Worm (Caenorhabditis elegans) whole organism, mixed stage, embryonic: ENCODE measurements around the gene sor-3.

Experiments used
- M03D4.4 ChIP-seq: sonication (generic microtip); optimal IDR thresholded peaks from 2 replicates; lab custom pipeline; 2017; ENCODE audit warnings: mild to moderate bottlenecking, missing genetic modification characterization, missing compliant biosample characterization
- bed-3 ChIP-seq: fragments of 200-800 bp; sonication (Bioruptor generic); optimal IDR thresholded peaks from 3 replicates; lab custom pipeline; 2018; ENCODE audit warnings: mild to moderate bottlenecking, missing genetic modification characterization, moderate library complexity, missing compliant biosample characterization
- blmp-1 ChIP-seq: fragments of 150-350 bp; optimal IDR thresholded peaks from 2 replicates; lab custom pipeline; 2014; ENCODE audit warnings: missing biosample characterization, missing genetic modification characterization
- ceh-39 ChIP-seq: fragments of 150-350 bp; optimal IDR thresholded peaks from 2 replicates; lab custom pipeline; 2014; ENCODE audit warnings: missing biosample characterization, missing genetic modification characterization
- ceh-43 ChIP-seq: fragments of 200-800 bp; sonication (Bioruptor generic); optimal IDR thresholded peaks from 2 replicates; lab custom pipeline; 2018; ENCODE audit warnings: mild to moderate bottlenecking, missing genetic modification characterization, moderate library complexity, missing compliant biosample characterization
- ceh-83 ChIP-seq: fragments of 200-800 bp; sonication (Bioruptor generic); optimal IDR thresholded peaks from 2 replicates; lab custom pipeline; 2018; ENCODE audit warnings: mild to moderate bottlenecking, missing genetic modification characterization, missing compliant biosample characterization
- ces-1 ChIP-seq: fragments of 150-350 bp; optimal IDR thresholded peaks from 2 replicates; lab custom pipeline; 2014; ENCODE audit warnings: missing biosample characterization, missing genetic modification reagents, missing genetic modification characterization
- cnd-1 ChIP-seq: fragments of 200-800 bp; sonication (Bioruptor generic); optimal IDR thresholded peaks from 2 replicates; lab custom pipeline; 2018; ENCODE audit warnings: mild to moderate bottlenecking, missing genetic modification characterization, missing compliant biosample characterization
- drap-1 ChIP-seq: fragments of 200-800 bp; sonication (Bioruptor generic); optimal IDR thresholded peaks from 3 replicates; lab custom pipeline; 2018; ENCODE audit warnings: mild to moderate bottlenecking, missing genetic modification characterization, missing compliant biosample characterization
- elt-1 ChIP-seq: sonication (generic microtip); optimal IDR thresholded peaks from 2 replicates; lab custom pipeline; 2017; ENCODE audit warnings: missing genetic modification characterization, mild to moderate bottlenecking, missing compliant biosample characterization, antibody characterized with exemption, moderate library complexity, borderline replicate concordance; ENCODE audit not compliant: insufficient read depth
- elt-3 ChIP-seq: fragments of 150-350 bp; optimal IDR thresholded peaks from 2 replicates; lab custom pipeline; 2014; ENCODE audit warnings: missing biosample characterization, missing genetic modification characterization
- flh-1 ChIP-seq: fragments of 200-800 bp; sonication (Bioruptor generic); optimal IDR thresholded peaks from 2 replicates; lab custom pipeline; 2018; ENCODE audit warnings: mild to moderate bottlenecking, missing genetic modification characterization, moderate library complexity, missing compliant biosample characterization
- ham-2 ChIP-seq: fragments of 200-800 bp; sonication (Bioruptor generic); optimal IDR thresholded peaks from 2 replicates; lab custom pipeline; 2018; ENCODE audit warnings: mild to moderate bottlenecking, missing genetic modification characterization, missing compliant biosample characterization
- hlh-1 ChIP-seq: fragments of 150-350 bp; optimal IDR thresholded peaks from 2 replicates; lab custom pipeline; 2014; ENCODE audit warnings: missing biosample characterization, missing genetic modification reagents, missing genetic modification characterization
- lin-13 ChIP-seq: fragments of 150-350 bp; optimal IDR thresholded peaks from 2 replicates; lab custom pipeline; 2014; ENCODE audit warnings: missing biosample characterization, missing genetic modification characterization
- lin-32 ChIP-seq: fragments of 200-800 bp; sonication (Bioruptor generic); optimal IDR thresholded peaks from 2 replicates; lab custom pipeline; 2018; ENCODE audit warnings: mild to moderate bottlenecking, missing genetic modification characterization, missing compliant biosample characterization
- lsy-2 ChIP-seq: fragments of 150-350 bp; optimal IDR thresholded peaks from 2 replicates; lab custom pipeline; 2014; ENCODE audit warnings: missing biosample characterization, missing genetic modification characterization
- mab-5 ChIP-seq: fragments of 150-350 bp; optimal IDR thresholded peaks from 2 replicates; lab custom pipeline; 2014; ENCODE audit warnings: missing biosample characterization, missing genetic modification characterization
- mep-1 ChIP-seq: fragments of 150-350 bp; optimal IDR thresholded peaks from 2 replicates; lab custom pipeline; 2017; ENCODE audit warnings: missing biosample characterization, missing genetic modification reagents, missing genetic modification characterization, inconsistent platforms
- mls-2 ChIP-seq: sonication (generic microtip); optimal IDR thresholded peaks from 2 replicates; lab custom pipeline; 2016; ENCODE audit warnings: mild to moderate bottlenecking, missing genetic modification characterization, moderate library complexity, missing compliant biosample characterization
- nhr-12 ChIP-seq: fragments of 150-350 bp; optimal IDR thresholded peaks from 2 replicates; lab custom pipeline; 2014; ENCODE audit warnings: missing biosample characterization, missing genetic modification characterization
- nhr-2 ChIP-seq: fragments of 150-350 bp; optimal IDR thresholded peaks from 2 replicates; lab custom pipeline; 2014; ENCODE audit warnings: missing biosample characterization, missing genetic modification characterization
- nhr-237 ChIP-seq: fragments of 150-350 bp; optimal IDR thresholded peaks from 2 replicates; lab custom pipeline; 2014; ENCODE audit warnings: missing biosample characterization, missing genetic modification characterization
- nhr-28 ChIP-seq: fragments of 150-350 bp; optimal IDR thresholded peaks from 2 replicates; lab custom pipeline; 2014; ENCODE audit warnings: missing biosample characterization, missing genetic modification characterization
- nhr-76 ChIP-seq: sonication (generic microtip); optimal IDR thresholded peaks from 2 replicates; lab custom pipeline; 2017; ENCODE audit warnings: missing biosample characterization, missing genetic modification characterization
- pha-4 ChIP-seq: fragments of 150-350 bp; optimal IDR thresholded peaks from 2 replicates; lab custom pipeline; 2018; ENCODE audit warnings: missing biosample characterization, missing genetic modification reagents, missing genetic modification characterization
- sem-2 ChIP-seq: fragments of 200-800 bp; sonication (Bioruptor generic); optimal IDR thresholded peaks from 2 replicates; lab custom pipeline; 2018; ENCODE audit warnings: mild to moderate bottlenecking, missing genetic modification characterization, missing compliant biosample characterization
- snpc-4 ChIP-seq: fragments of 150-350 bp; optimal IDR thresholded peaks from 2 replicates; lab custom pipeline; 2014; ENCODE audit warnings: missing biosample characterization, missing genetic modification characterization
- sptf-1 ChIP-seq: sonication (generic microtip); optimal IDR thresholded peaks from 2 replicates; lab custom pipeline; 2017; ENCODE audit warnings: mild to moderate bottlenecking, missing genetic modification characterization, moderate library complexity, missing compliant biosample characterization
- tbx-8 ChIP-seq: fragments of 200-800 bp; sonication (Bioruptor generic); optimal IDR thresholded peaks from 2 replicates; lab custom pipeline; 2018; ENCODE audit warnings: mild to moderate bottlenecking, missing genetic modification characterization, moderate library complexity, missing compliant biosample characterization
- unc-120 ChIP-seq: sonication (generic microtip); optimal IDR thresholded peaks from 2 replicates; lab custom pipeline; 2017; ENCODE audit warnings: missing genetic modification characterization, missing compliant biosample characterization; ENCODE audit not compliant: poor library complexity, severe bottlenecking
- unc-39 ChIP-seq: fragments of 150-350 bp; optimal IDR thresholded peaks from 2 replicates; lab custom pipeline; 2014; ENCODE audit warnings: missing biosample characterization, missing genetic modification characterization
- unc-62 ChIP-seq: fragments of 150-350 bp; optimal IDR thresholded peaks from 2 replicates; lab custom pipeline; 2014; ENCODE audit warnings: missing biosample characterization, missing genetic modification reagents, missing genetic modification characterization
- zip-8 ChIP-seq: fragments of 150-350 bp; optimal IDR thresholded peaks from 2 replicates; lab custom pipeline; 2014; ENCODE audit warnings: missing biosample characterization, missing genetic modification characterization
- ztf-11 ChIP-seq: fragments of 150-350 bp; optimal IDR thresholded peaks from 2 replicates; lab custom pipeline; 2014; ENCODE audit warnings: missing biosample characterization, missing genetic modification characterization

sor-3 gene

DNA sequence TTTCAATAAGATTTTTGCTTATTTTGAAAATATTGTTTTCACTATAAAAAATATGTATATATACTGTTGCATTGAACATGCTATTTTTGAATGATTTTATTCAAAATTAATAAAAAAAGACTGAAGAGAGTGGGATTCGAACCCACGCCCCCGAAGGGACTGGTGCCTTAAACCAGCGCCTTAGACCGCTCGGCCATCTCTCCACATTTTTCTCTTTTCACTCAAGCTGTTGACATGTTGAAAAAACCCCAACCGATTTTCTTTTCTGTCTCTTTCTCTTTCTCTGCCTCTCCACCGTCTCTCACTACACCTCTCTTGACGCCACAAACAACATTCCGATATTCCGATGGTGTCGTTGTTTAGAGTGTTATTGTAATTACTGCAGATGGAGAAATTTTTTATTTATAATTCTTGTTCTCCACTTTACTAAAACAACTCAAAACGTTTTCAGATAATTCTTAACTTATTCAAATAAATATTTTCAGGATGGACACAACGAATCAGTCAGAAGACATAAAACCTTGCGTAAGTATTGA, at the start of gene sor-3:
Gene sor-3 (plus strand): TSS at position 486 of the 536 bp plus-strand sequence.
- TF ChIP-seq unc-62 (GFP tag; lab: Kevin White, UChicago) = peak; percentile 6
- peak; percentile 71 for TF ChIP-seq ham-2
- TF ChIP-seq lsy-2 = peak; percentile 51
- peak; percentile 80 for TF ChIP-seq bed-3
- peak; percentile 50 for TF ChIP-seq flh-1 (GFP tag; lab: Kevin White, UChicago)
- peak; percentile 77 for TF ChIP-seq mep-1 (tag; lab: Kevin White, UChicago)
- peak; percentile 71 for TF ChIP-seq mab-5 (tag; lab: Kevin White, UChicago)
- no peak for TF ChIP-seq nhr-2 (tag; lab: Kevin White, UChicago)
- TF ChIP-seq sem-2 (GFP tag; lab: Kevin White, UChicago) = peak; percentile 66
- TF ChIP-seq hlh-1 = peak; percentile 51
- TF ChIP-seq nhr-12 = no peak
- peak; percentile 89 for TF ChIP-seq ceh-83 (GFP tag; lab: Kevin White, UChicago)
- peak; percentile 74 for TF ChIP-seq tbx-8 (GFP tag; lab: Kevin White, UChicago)
- TF ChIP-seq lin-32 = peak; percentile 88
- TF ChIP-seq unc-120 = peak; percentile 97
- peak; percentile 53 for TF ChIP-seq pha-4
- TF ChIP-seq zip-8 (tag; lab: Kevin White, UChicago) = no peak
- peak; percentile 62 for TF ChIP-seq nhr-28 (tag; lab: Kevin White, UChicago)
- peak; percentile 68 for TF ChIP-seq ceh-39 (tag; lab: Kevin White, UChicago)
- TF ChIP-seq drap-1 (GFP tag; lab: Kevin White, UChicago) = peak; percentile 88
- peak; percentile 92 for TF ChIP-seq mls-2 (tag; lab: Kevin White, UChicago)
- no peak for TF ChIP-seq blmp-1
- peak; percentile 96 for TF ChIP-seq sptf-1
- TF ChIP-seq nhr-76 (tag; lab: Kevin White, UChicago) = no peak
- no peak for TF ChIP-seq ztf-11 (tag; lab: Kevin White, UChicago)
- TF ChIP-seq cnd-1 (tag; lab: Kevin White, UChicago) = peak; percentile 82
- peak; percentile 88 for TF ChIP-seq M03D4.4 (tag; lab: Kevin White, UChicago)
- TF ChIP-seq snpc-4 (tag; lab: Kevin White, UChicago) = no peak
- TF ChIP-seq lin-13 (tag; lab: Kevin White, UChicago) = peak; percentile 56
- no peak for TF ChIP-seq unc-39
- peak; percentile 66 for TF ChIP-seq ces-1 (GFP tag; lab: Kevin White, UChicago)
- peak; percentile 13 for TF ChIP-seq elt-1 (tag; lab: Kevin White, UChicago)
- peak; percentile 92 for TF ChIP-seq nhr-237 (tag; lab: Kevin White, UChicago)
- peak; percentile 86 for TF ChIP-seq ceh-43 (GFP tag; lab: Kevin White, UChicago)
- TF ChIP-seq elt-3 = no peak

DNA sequence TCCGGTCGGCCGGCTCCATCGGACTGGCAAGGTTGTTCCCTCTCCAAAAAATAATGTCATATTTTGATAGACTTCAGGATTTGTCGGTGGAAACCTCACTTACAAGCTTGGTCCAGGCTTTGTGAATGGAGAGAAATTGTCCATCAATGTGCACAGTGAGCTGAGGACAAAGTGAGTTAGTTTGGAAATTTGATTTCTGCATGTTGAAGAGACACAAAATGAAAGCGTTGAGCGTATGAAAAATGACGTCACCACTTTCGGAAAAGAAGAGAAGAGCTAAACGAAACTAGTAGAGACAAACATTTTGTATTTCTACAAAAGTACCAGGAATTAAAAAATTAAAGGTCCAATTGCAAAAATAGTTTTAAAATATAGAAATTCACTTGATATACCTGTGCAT, 48.4 kb upstream of the sor-3 start:
- TF ChIP-seq ces-1 (GFP tag; lab: Kevin White, UChicago) = peak; percentile 92
- TF ChIP-seq mab-5 (tag; lab: Kevin White, UChicago) = no peak

DNA sequence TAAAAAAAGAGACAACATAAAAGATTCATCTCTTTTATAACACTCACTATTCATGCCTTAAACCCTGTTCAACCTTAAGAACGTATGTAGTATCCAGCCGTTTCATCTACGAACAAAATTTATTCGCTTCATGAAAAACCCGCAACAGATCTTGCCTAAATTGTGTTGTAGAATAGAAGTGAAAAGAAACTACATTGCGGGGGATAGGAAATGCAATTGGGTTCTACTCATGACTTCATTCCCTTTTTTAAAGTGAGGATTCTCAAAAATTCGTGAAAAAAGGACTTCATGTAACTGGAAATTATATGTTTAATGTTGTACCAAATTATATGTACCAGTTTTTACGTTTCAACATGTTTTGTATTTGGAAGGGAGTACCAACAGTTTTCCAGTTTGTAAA, 44.3 kb upstream of the sor-3 start:
- TF ChIP-seq nhr-28 (tag; lab: Kevin White, UChicago) = no peak
- no peak for TF ChIP-seq ham-2
- TF ChIP-seq ces-1 (GFP tag; lab: Kevin White, UChicago) = peak; percentile 66

DNA sequence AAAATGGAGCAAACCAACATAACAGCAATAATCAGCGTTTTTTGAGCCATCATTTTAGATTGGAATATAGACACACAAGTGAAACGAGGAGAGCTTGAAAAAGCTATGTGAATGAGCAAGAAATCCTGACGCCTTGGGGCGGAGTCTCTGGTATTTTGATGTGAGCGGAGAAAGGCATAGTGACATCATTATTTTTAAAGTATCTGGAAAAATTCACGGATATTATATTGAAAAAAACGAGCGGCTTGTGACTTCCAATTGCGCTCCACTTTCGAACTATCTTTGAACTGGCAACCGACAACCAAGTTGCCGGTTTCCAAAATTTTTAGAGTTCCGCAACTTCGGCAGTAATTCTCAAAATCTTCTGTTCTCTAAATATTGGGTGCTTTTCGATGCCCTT, 42.2 kb upstream of the sor-3 start, which contains the start of gene nlp-64:
Gene nlp-64 (minus strand): TSS at position 101 of the 400 bp plus-strand sequence.
- TF ChIP-seq zip-8 (tag; lab: Kevin White, UChicago) (no peak), unc-62 (GFP tag; lab: Kevin White, UChicago) (no peak), unc-39 (no peak), elt-3 (no peak), flh-1 (GFP tag; lab: Kevin White, UChicago) (no peak), ztf-11 (tag; lab: Kevin White, UChicago) (no peak), sptf-1 (no peak), nhr-237 (tag; lab: Kevin White, UChicago) (no peak), snpc-4 (tag; lab: Kevin White, UChicago) (no peak), bed-3 (no peak), cnd-1 (tag; lab: Kevin White, UChicago) (no peak), blmp-1 (no peak), M03D4.4 (tag; lab: Kevin White, UChicago) (no peak), ceh-39 (tag; lab: Kevin White, UChicago) (no peak), nhr-76 (tag; lab: Kevin White, UChicago) (no peak), pha-4 (no peak), mep-1 (tag; lab: Kevin White, UChicago) (no peak), lin-13 (tag; lab: Kevin White, UChicago) (no peak), ceh-43 (GFP tag; lab: Kevin White, UChicago) (no peak), mab-5 (tag; lab: Kevin White, UChicago) (no peak)
